Worm (Caenorhabditis elegans): ENCODE measurements around the gene math-22.
"Not testable (repeated sequence)": the region's sequence is repeated elsewhere in the genome, so short reads cannot be mapped to it uniquely, and the experiment has no call there.

ce11 chrII:1955568-1955967 lies 50.4 kb downstream of the math-22 start, which contains the start of gene math-49:
- TF ChIP-seq hmg-4 (GFP tag; optimal IDR thresholded peaks at IDR 0.05); ama-1 (optimal IDR thresholded peaks at IDR 0.05); tbx-11 (GFP tag; IDR thresholded peaks at IDR 0.05); flt-1 (GFP tag; IDR thresholded peaks at IDR 0.05); sea-1 (GFP tag; conservative IDR thresholded peaks at IDR 0.05); tbx-37 (GFP tag; conservative IDR thresholded peaks at IDR 0.05); aly-1 (tag; optimal IDR thresholded peaks at IDR 0.05): not testable (repeated sequence)
